Worm (Caenorhabditis elegans) whole organism, midembryonic: Measurements from ENCODE around the gene ZC262.7.

Experiments used
- T22C8.4 ChIP-seq: fragments of 200-800 bp; sonication (Bioruptor generic); IDR thresholded peaks from 2 replicates; pipeline ENCODE4 v1.3.6; 2022; ENCODE audit warnings: missing genetic modification characterization, missing compliant biosample characterization
- cog-1 ChIP-seq: sonication (generic microtip); optimal IDR thresholded peaks from 2 replicates; lab custom pipeline; 2016; ENCODE audit warnings: missing genetic modification characterization, missing compliant biosample characterization
- flt-1 ChIP-seq: fragments of 200-800 bp; sonication (Bioruptor generic); IDR thresholded peaks from 2 replicates; pipeline ENCODE4 v1.3.6; 2022; ENCODE audit warnings: missing genetic modification characterization, missing compliant biosample characterization
- klf-2 ChIP-seq: fragments of 200-800 bp; sonication (Bioruptor generic); conservative IDR thresholded peaks from 2 replicates; pipeline ENCODE4 v1.3.6; 2022; ENCODE audit warnings: missing genetic modification reagents, missing genetic modification characterization, missing compliant biosample characterization
- med-1 ChIP-seq: sonication (generic microtip); optimal IDR thresholded peaks from 2 replicates; lab custom pipeline; 2017; ENCODE audit warnings: missing genetic modification characterization, mild to moderate bottlenecking, missing compliant biosample characterization, antibody characterized with exemption, missing genetic modification reagents; ENCODE audit not compliant: insufficient read depth
- ref-1 ChIP-seq: fragments of 200-800 bp; sonication (Bioruptor generic); conservative IDR thresholded peaks from 2 replicates; pipeline ENCODE4 v1.3.6; 2022; ENCODE audit warnings: missing genetic modification reagents, missing genetic modification characterization, missing compliant biosample characterization
- tab-1 ChIP-seq: fragments of 200-800 bp; sonication (Bioruptor generic); IDR thresholded peaks from 2 replicates; pipeline ENCODE4 v1.3.6; 2022; ENCODE audit warnings: missing genetic modification characterization, missing compliant biosample characterization
- ztf-23 ChIP-seq: fragments of 200-800 bp; sonication (Bioruptor generic); IDR thresholded peaks from 2 replicates; pipeline ENCODE4 v1.3.6; 2022; ENCODE audit warnings: missing genetic modification reagents, missing genetic modification characterization, missing compliant biosample characterization

DNA sequence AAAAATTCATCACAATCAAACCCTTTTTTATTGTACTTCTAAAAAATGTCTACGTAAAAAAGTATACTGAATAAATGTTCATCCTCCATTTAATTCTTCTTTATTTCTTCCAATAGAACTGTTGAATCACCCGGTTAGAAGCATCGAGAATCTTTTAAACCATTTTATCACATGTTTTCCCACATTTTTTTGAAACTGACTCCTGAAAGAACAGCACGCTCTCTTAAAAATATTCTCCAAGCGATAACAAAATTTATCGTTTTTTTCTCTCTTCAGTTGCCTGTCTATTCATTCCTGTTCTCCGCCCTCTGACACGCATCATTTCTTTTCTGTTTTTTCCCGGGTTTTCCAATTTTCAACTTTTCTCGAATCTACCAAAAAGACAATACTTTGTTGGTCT, 19.7 kb downstream of the ZC262.7 start, which contains the start of gene F10E9.12:
- no peak for TF ChIP-seq med-1 (GFP tag; lab: Kevin White, UChicago)
- no peak for TF ChIP-seq cog-1 (tag; lab: Kevin White, UChicago)
- TF ChIP-seq tab-1 = no peak
- no peak for TF ChIP-seq flt-1 (GFP tag; lab: Robert Waterston, UW)
- TF ChIP-seq klf-2 (GFP tag; lab: Robert Waterston, UW) = no peak
- no peak for TF ChIP-seq ref-1 (GFP tag; lab: Robert Waterston, UW)
- TF ChIP-seq ztf-23 (GFP tag; lab: Robert Waterston, UW) = no peak
- TF ChIP-seq T22C8.4 (GFP tag; lab: Robert Waterston, UW) = no peak
